Fruit fly (Drosophila melanogaster): ENCODE data around the gene HIP.

HIP gene

DNA sequence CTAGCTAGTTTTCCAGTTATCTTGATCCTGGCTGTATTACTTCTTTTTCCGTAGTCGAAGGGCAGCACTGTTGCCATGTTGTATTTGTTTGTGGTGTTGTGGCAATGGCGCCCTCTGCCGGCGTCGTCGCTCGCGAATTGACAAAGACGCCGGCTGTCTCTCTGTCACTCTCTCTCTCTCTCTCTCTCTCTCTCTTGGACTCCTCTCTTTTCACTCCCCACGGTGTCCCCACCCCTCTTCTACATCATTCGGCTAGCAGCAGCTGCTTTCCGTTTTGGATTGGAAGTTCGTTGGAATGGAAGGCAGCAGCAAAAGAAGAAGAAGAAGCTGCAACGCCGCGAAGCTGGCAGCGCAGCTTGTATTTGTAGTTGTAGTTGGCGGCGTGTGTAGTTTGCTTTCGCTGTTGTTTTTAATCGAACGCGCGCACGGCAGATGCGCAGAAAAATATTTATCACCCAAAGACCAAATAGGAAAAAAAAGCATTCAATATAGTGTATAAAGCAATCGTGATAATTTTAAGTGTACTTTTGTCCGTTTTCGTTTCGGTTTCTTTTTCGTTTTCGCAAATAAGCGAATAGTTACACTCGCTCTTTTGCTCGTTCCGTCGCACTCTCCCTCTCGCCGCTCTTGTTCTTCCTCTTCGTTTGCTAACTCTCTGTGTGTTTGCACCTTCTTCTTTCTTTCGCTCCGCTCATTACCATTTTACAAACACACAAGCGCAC, 19.1 kb upstream of the HIP start (continued):
- TF ChIP-seq unpg (GFP tag; optimal IDR thresholded peaks at IDR 0.05) (no peak), CG10565 (GFP tag; optimal IDR thresholded peaks at IDR 0.05) (no peak), Hsf (GFP tag; optimal IDR thresholded peaks at IDR 0.05) (no peak), hb (GFP tag; IDR thresholded peaks at IDR 0.05; ENCODE audit: partially characterized antibody) (no peak), CHES-1-like (GFP tag; optimal IDR thresholded peaks at IDR 0.05) (no peak), crol (GFP tag; IDR thresholded peaks at IDR 0.05) (peak; percentile 93), Abd-B (GFP tag; optimal IDR thresholded peaks at IDR 0.05) (no peak), disco-r (GFP tag; optimal IDR thresholded peaks at IDR 0.05) (no peak), CG1832 (GFP tag; optimal IDR thresholded peaks at IDR 0.05) (peak; percentile 86), CG4328 (GFP tag; optimal IDR thresholded peaks at IDR 0.05) (no peak), Xrp1 (GFP tag; IDR thresholded peaks at IDR 0.05) (no peak), dati (GFP tag; IDR thresholded peaks at IDR 0.05) (no peak), jigr1 (GFP tag; IDR thresholded peaks at IDR 0.05) (no peak), kni (GFP tag; optimal IDR thresholded peaks at IDR 0.05) (peak; percentile 1), HLHmδ (GFP tag; optimal IDR thresholded peaks at IDR 0.05) (no peak), CG10543 (GFP tag; optimal IDR thresholded peaks at IDR 0.05) (peak; percentile 31), kay (GFP tag; optimal IDR thresholded peaks at IDR 0.05) (no peak), CG3281 (GFP tag; optimal IDR thresholded peaks at IDR 0.05) (peak; percentile 23), Fer2 (tag; optimal IDR thresholded peaks at IDR 0.05) (no peak), MBD-R2 (GFP tag; IDR thresholded peaks at IDR 0.05) (0 out of 2 replicates have a peak, but pooled peaks have one; percentile 28), en (GFP tag; optimal IDR thresholded peaks at IDR 0.05) (no peak), Hand (GFP tag; optimal IDR thresholded peaks at IDR 0.05) (no peak), CG13287 (GFP tag; IDR thresholded peaks at IDR 0.05; ENCODE audit: partially characterized antibody) (no peak; the same call in 1 of the 2 replicates), caup (GFP tag; optimal IDR thresholded peaks at IDR 0.05; ENCODE audit: severe bottlenecking) (peak; percentile 8), bigmax (GFP tag; optimal IDR thresholded peaks at IDR 0.05) (no peak), CG5953 (GFP tag; IDR thresholded peaks at IDR 0.05) (no peak), Camta (GFP tag; optimal IDR thresholded peaks at IDR 0.05) (no peak), wek (GFP tag; optimal IDR thresholded peaks at IDR 0.05) (no peak)

DNA sequence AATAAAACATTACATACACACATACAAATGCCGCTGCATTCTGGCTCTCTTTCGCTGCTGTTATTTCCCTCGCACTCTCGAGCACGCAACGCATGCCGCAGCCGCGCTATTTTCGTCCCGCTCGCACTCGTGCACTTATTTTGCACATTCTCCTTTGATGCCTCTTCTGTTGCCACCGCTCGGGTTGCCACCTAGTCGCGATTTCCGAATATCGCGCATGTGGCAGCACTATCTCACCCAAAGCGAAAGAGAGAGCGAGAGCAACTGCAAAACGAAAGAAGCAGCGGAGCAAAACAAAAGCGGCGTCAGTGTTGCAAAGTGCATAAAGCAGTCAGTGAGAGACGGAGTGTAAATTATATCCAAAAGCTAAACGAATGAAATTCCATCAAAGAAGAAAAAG, 18.1 kb upstream of the HIP start:
- TF ChIP-seq CG11504 (tag; optimal IDR thresholded peaks at IDR 0.05) (no peak), CG3407 (GFP tag; optimal IDR thresholded peaks at IDR 0.05) (no peak), CG12236 (GFP tag; optimal IDR thresholded peaks at IDR 0.05) (no peak), tio (GFP tag; optimal IDR thresholded peaks at IDR 0.05) (no peak), CG31388 (GFP tag; optimal IDR thresholded peaks at IDR 0.05) (no peak), sisA (GFP tag; IDR thresholded peaks at IDR 0.05) (no peak), nerfin-1 (tag; optimal IDR thresholded peaks at IDR 0.05) (peak; percentile 96), emc (GFP tag; optimal IDR thresholded peaks at IDR 0.05) (no peak), Ada2b (GFP tag; IDR thresholded peaks at IDR 0.05) (no peak), Bdp1 (GFP tag; optimal IDR thresholded peaks at IDR 0.05) (no peak), CG14965 (GFP tag; optimal IDR thresholded peaks at IDR 0.05; ENCODE audit: borderline replicate concordance) (no peak), ci (GFP tag; IDR thresholded peaks at IDR 0.05) (peak; percentile 65; the same call in 1 of the 3 replicates), CG12942 (GFP tag; optimal IDR thresholded peaks at IDR 0.05) (no peak), CG11093 (GFP tag; IDR thresholded peaks at IDR 0.05) (no peak), trh (GFP tag; optimal IDR thresholded peaks at IDR 0.05) (no peak), ranshi (GFP tag; IDR thresholded peaks at IDR 0.05) (no peak), zen2 (GFP tag; IDR thresholded peaks at IDR 0.05; ENCODE audit: partially characterized antibody) (peak; percentile 54), tna (GFP tag; IDR thresholded peaks at IDR 0.05; ENCODE audit: partially characterized antibody) (no peak), h (optimal IDR thresholded peaks at IDR 0.05) (no peak), Max (GFP tag; optimal IDR thresholded peaks at IDR 0.05) (no peak), al (GFP tag; IDR thresholded peaks at IDR 0.05) (no peak), pfk (GFP tag; optimal IDR thresholded peaks at IDR 0.05) (no peak), wdn (GFP tag; IDR thresholded peaks at IDR 0.05) (no peak), gt (GFP tag; IDR thresholded peaks at IDR 0.05) (no peak)
